Fruit fly (Drosophila melanogaster): Measurements from ENCODE around the gene PMCA.

PMCA gene

dm6 chr4:359759-360290, 1.1 kb upstream of the PMCA start, which contains the start of gene Hcf (continued):
- TF ChIP-seq Sox102F (GFP tag; optimal IDR thresholded peaks at IDR 0.05) (no peak), CG10979 (tag; optimal IDR thresholded peaks at IDR 0.05) (no peak), Bdp1 (GFP tag; optimal IDR thresholded peaks at IDR 0.05) (no peak), CG30431 (GFP tag; optimal IDR thresholded peaks at IDR 0.05) (no peak), pros (GFP tag; optimal IDR thresholded peaks at IDR 0.05) (no peak), inv (GFP tag; IDR thresholded peaks at IDR 0.05; ENCODE audit: partially characterized antibody) (peak; percentile 45; the same call in 1 of the 2 replicates), lilli (GFP tag; optimal IDR thresholded peaks at IDR 0.05) (peak; percentile 6), PHDP (tag; optimal IDR thresholded peaks at IDR 0.05) (no peak), CG3281 (GFP tag; optimal IDR thresholded peaks at IDR 0.05) (no peak), Oli (tag; optimal IDR thresholded peaks at IDR 0.05) (no peak), tna (GFP tag; IDR thresholded peaks at IDR 0.05; ENCODE audit: partially characterized antibody) (no peak), CG12744 (GFP tag; optimal IDR thresholded peaks at IDR 0.05) (no peak), Ets65A (GFP tag) (no peak), dpn (GFP tag; optimal IDR thresholded peaks at IDR 0.05) (no peak), D19A (tag; optimal IDR thresholded peaks at IDR 0.05) (no peak), sd (tag; optimal IDR thresholded peaks at IDR 0.05) (no peak), CG3847 (GFP tag; IDR thresholded peaks at IDR 0.05) (no peak), CG14441 (GFP tag; IDR thresholded peaks at IDR 0.05) (no peak), CG4854 (GFP tag; optimal IDR thresholded peaks at IDR 0.05) (no peak), eyg (GFP tag; optimal IDR thresholded peaks at IDR 0.05) (no peak), ac (GFP tag; optimal IDR thresholded peaks at IDR 0.05) (no peak), CG34376 (GFP tag; optimal IDR thresholded peaks at IDR 0.05) (peak; percentile 42), bowl (GFP tag; IDR thresholded peaks at IDR 0.05) (no peak), peb (GFP tag; IDR thresholded peaks at IDR 0.05) (no peak), disco-r (GFP tag; optimal IDR thresholded peaks at IDR 0.05) (no peak), stwl (tag; optimal IDR thresholded peaks at IDR 0.05) (peak; percentile 43), CG31441 (GFP tag; IDR thresholded peaks at IDR 0.05) (no peak), gsb (GFP tag; IDR thresholded peaks at IDR 0.05) (no peak), Trl (optimal IDR thresholded peaks at IDR 0.05) (no peak), Trl (GFP tag; optimal IDR thresholded peaks at IDR 0.05) (no peak), amos (GFP tag; IDR thresholded peaks at IDR 0.05; ENCODE audit: partially characterized antibody) (peak; percentile 75; the same call in 1 of the 2 replicates), CG1602 (GFP tag; optimal IDR thresholded peaks at IDR 0.05) (peak; percentile 27), CkIIα-i1 (GFP tag; IDR thresholded peaks at IDR 0.05) (no peak), gcm (GFP tag; optimal IDR thresholded peaks at IDR 0.05) (no peak), CG1832 (GFP tag; optimal IDR thresholded peaks at IDR 0.05) (no peak), CG9215 (GFP tag; IDR thresholded peaks at IDR 0.05) (no peak), CG9932 (GFP tag; IDR thresholded peaks at IDR 0.05) (no peak), CG2199 (GFP tag; IDR thresholded peaks at IDR 0.05) (no peak), CG12391 (tag; optimal IDR thresholded peaks at IDR 0.05) (no peak), ems (GFP tag; optimal IDR thresholded peaks at IDR 0.05) (no peak), vfl (GFP tag; optimal IDR thresholded peaks at IDR 0.05) (no peak), Dip3 (GFP tag; optimal IDR thresholded peaks at IDR 0.05) (no peak), mam (GFP tag; optimal IDR thresholded peaks at IDR 0.05) (peak; percentile 22), psq (GFP tag; optimal IDR thresholded peaks at IDR 0.05) (no peak), dm (GFP tag; optimal IDR thresholded peaks at IDR 0.05) (no peak), Hand (GFP tag; optimal IDR thresholded peaks at IDR 0.05) (no peak), rib (GFP tag; IDR thresholded peaks at IDR 0.05) (no peak), Dek (tag; optimal IDR thresholded peaks at IDR 0.05) (no peak), Lim3 (GFP tag; IDR thresholded peaks at IDR 0.05) (no peak), Bgb (GFP tag; IDR thresholded peaks at IDR 0.05; ENCODE audit: partially characterized antibody) (peak; percentile 69), CG14014 (GFP tag; IDR thresholded peaks at IDR 0.05) (no peak), CG8478 (optimal IDR thresholded peaks at IDR 0.05) (no peak), dimm (GFP tag; IDR thresholded peaks at IDR 0.05) (no peak)

Data from whole organism, embryonic.